Worm (Caenorhabditis elegans): ENCODE data around the gene mel-11.

ce11 chrII:9397496-9397895, 39.2 kb downstream of the mel-11 start, which contains the start of gene Y51B9A.9:
- TF ChIP-seq lin-13 (tag; optimal IDR thresholded peaks at IDR 0.05): no peak
- no peak for TF ChIP-seq mep-1 (tag; optimal IDR thresholded peaks at IDR 0.05)
- TF ChIP-seq hlh-1 (tag; optimal IDR thresholded peaks at IDR 0.05): no peak
- TF ChIP-seq ztf-11 (tag; optimal IDR thresholded peaks at IDR 0.05): no peak
- TF ChIP-seq unc-62 (GFP tag; optimal IDR thresholded peaks at IDR 0.05): no peak
- no peak for TF ChIP-seq ces-1 (GFP tag; optimal IDR thresholded peaks at IDR 0.05)
- no peak for TF ChIP-seq elt-3 (tag; optimal IDR thresholded peaks at IDR 0.05)
- TF ChIP-seq nhr-237 (tag; optimal IDR thresholded peaks at IDR 0.05): no peak
- TF ChIP-seq nhr-28 (tag; optimal IDR thresholded peaks at IDR 0.05): no peak

All from whole organism, mixed stage, embryonic.